Worm (Caenorhabditis elegans): ENCODE data around the gene rpn-12.
A peak's percentile ranks its signal among the peaks of the same experiment; 100 is the strongest.

The rpn-12 gene

DNA sequence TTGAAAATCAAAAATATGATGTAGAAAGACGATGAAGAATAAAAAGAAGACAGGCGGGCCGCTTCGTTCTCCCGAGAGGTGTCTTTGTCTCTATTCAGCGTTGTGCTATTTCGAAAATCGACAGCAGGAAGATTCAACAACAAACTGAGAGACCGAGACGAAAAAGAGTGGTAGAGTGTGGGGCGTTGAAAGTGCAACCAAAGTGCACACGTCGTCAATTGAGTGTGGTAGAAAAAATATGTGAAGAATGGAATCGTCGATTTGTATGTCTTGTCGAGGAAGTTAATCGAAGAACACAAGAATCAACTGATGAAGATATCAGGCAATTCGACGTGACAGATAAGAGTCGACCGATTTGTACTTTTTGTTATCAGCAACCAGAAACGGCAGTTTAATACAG is 33.8 kb upstream of the rpn-12 start:
- peak; percentile 95 for TF ChIP-seq elt-2 (tag; optimal IDR thresholded peaks at IDR 0.05)
- TF ChIP-seq nfya-1 (tag; optimal IDR thresholded peaks at IDR 0.05; ENCODE audit: insufficient read depth) = peak; percentile 78
- TF ChIP-seq pha-4 (tag; optimal IDR thresholded peaks at IDR 0.05) = peak; percentile 79
- TF ChIP-seq skn-1 (tag; optimal IDR thresholded peaks at IDR 0.05) = peak; percentile 8
- no peak for TF ChIP-seq nhr-12 (tag; optimal IDR thresholded peaks at IDR 0.05)
- TF ChIP-seq daf-12 (tag; optimal IDR thresholded peaks at IDR 0.05) = peak; percentile 69
- peak; percentile 88 for TF ChIP-seq nhr-76 (tag; optimal IDR thresholded peaks at IDR 0.05)
- peak in 1 of 3 experiments; percentile 30 for TF ChIP-seq elt-3 (tag; optimal IDR thresholded peaks at IDR 0.05)
- TF ChIP-seq nhr-25 (tag; optimal IDR thresholded peaks at IDR 0.05) = peak; percentile 90
- TF ChIP-seq nhr-67 (tag; optimal IDR thresholded peaks at IDR 0.05) = no peak
- peak; percentile 89 for TF ChIP-seq nhr-43 (tag; optimal IDR thresholded peaks at IDR 0.05; ENCODE audit: poor library complexity, severe bottlenecking)
- peak; percentile 22 for TF ChIP-seq egl-27 (tag; optimal IDR thresholded peaks at IDR 0.05)
- TF ChIP-seq fos-1 (tag; optimal IDR thresholded peaks at IDR 0.05) = no peak
- no peak for TF ChIP-seq nhr-11 (tag; optimal IDR thresholded peaks at IDR 0.05)
- no peak for TF ChIP-seq ceh-28 (tag; optimal IDR thresholded peaks at IDR 0.05)
- TF ChIP-seq ama-1 (optimal IDR thresholded peaks at IDR 0.05) = peak; percentile 62
- TF ChIP-seq mdl-1 (tag; optimal IDR thresholded peaks at IDR 0.05) = peak; percentile 53
- TF ChIP-seq snpc-4 (tag; optimal IDR thresholded peaks at IDR 0.05) = peak; percentile 3
- no peak for TF ChIP-seq unc-39 (tag; optimal IDR thresholded peaks at IDR 0.05)
- peak; percentile 0 for TF ChIP-seq R02D3.7 (tag; optimal IDR thresholded peaks at IDR 0.05)
- peak; percentile 83 for TF ChIP-seq unc-62 (GFP tag; optimal IDR thresholded peaks at IDR 0.05)
- TF ChIP-seq egl-5 (tag; optimal IDR thresholded peaks at IDR 0.05) = no peak
- TF ChIP-seq nhr-23 (tag; optimal IDR thresholded peaks at IDR 0.05) = peak; percentile 72
- peak; percentile 58 for TF ChIP-seq jun-1 (tag; optimal IDR thresholded peaks at IDR 0.05)
- peak; percentile 40 for TF ChIP-seq hmg-11 (tag; optimal IDR thresholded peaks at IDR 0.05)
- TF ChIP-seq pqm-1 (tag; optimal IDR thresholded peaks at IDR 0.05) = peak; percentile 91
- no peak for TF ChIP-seq lin-15B (tag; optimal IDR thresholded peaks at IDR 0.05)
- peak; percentile 58 for TF ChIP-seq lin-39 (tag; optimal IDR thresholded peaks at IDR 0.05)
- no peak for TF ChIP-seq ceh-9 (tag; optimal IDR thresholded peaks at IDR 0.05)

DNA sequence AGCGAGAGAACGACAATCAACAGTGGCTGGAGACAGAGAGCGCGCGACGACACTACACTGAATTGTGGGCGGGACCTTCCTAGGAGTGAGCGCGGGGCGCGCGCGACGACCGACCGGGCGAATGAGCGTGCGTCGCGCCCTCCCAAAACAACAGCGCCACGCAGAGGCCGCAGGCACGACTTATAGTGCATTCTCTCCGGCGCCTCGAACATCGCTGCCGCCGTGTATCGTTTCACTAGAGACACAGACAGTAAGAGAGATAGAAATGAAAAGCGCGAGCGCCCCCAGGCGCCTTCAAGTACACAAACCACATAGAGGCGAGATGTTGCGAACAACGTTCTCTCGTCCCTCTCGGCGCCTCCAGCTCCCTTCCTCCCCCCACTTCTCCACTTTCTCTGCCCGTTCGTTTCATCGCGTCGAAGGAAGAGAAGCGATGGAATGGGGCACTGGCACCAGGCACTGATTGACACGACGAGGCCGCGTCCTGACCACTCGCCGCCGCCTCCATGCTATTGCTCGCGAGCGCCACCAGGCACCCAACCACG is 33.0 kb upstream of the rpn-12 start:
- TF ChIP-seq nhr-23 (tag; optimal IDR thresholded peaks at IDR 0.05) (peak; percentile 83), ceh-16 (tag; optimal IDR thresholded peaks at IDR 0.05) (no peak), ceh-82 (tag; optimal IDR thresholded peaks at IDR 0.05) (peak; percentile 55), fkh-10 (GFP tag; optimal IDR thresholded peaks at IDR 0.05) (no peak), unc-62 (GFP tag; optimal IDR thresholded peaks at IDR 0.05) (peak; percentile 68), nhr-25 (tag; optimal IDR thresholded peaks at IDR 0.05) (peak; percentile 81), ztf-4 (tag; optimal IDR thresholded peaks at IDR 0.05) (peak; percentile 5), zag-1 (tag; optimal IDR thresholded peaks at IDR 0.05) (peak; percentile 54), lin-39 (tag; optimal IDR thresholded peaks at IDR 0.05) (peak; percentile 4), snpc-4 (tag; optimal IDR thresholded peaks at IDR 0.05) (peak; percentile 80), jun-1 (tag; optimal IDR thresholded peaks at IDR 0.05) (peak; percentile 75), elt-3 (tag; optimal IDR thresholded peaks at IDR 0.05) (peak in 1 of 3 experiments; percentile 42), nhr-77 (tag; optimal IDR thresholded peaks at IDR 0.05) (peak; percentile 5), ceh-9 (tag; optimal IDR thresholded peaks at IDR 0.05) (no peak), egl-5 (tag; optimal IDR thresholded peaks at IDR 0.05) (peak; percentile 51), pqm-1 (tag; optimal IDR thresholded peaks at IDR 0.05) (peak; percentile 47), lsy-12 (tag; optimal IDR thresholded peaks at IDR 0.05) (peak; percentile 54), nhr-28 (tag; optimal IDR thresholded peaks at IDR 0.05) (no peak), ceh-28 (tag; optimal IDR thresholded peaks at IDR 0.05) (peak; percentile 78), nhr-11 (tag; optimal IDR thresholded peaks at IDR 0.05) (peak; percentile 18), R02D3.7 (tag; optimal IDR thresholded peaks at IDR 0.05) (peak; percentile 41), aly-2 (tag; optimal IDR thresholded peaks at IDR 0.05) (no peak), fkh-2 (tag; optimal IDR thresholded peaks at IDR 0.05) (no peak), fos-1 (tag; optimal IDR thresholded peaks at IDR 0.05) (no peak), nfya-1 (tag; optimal IDR thresholded peaks at IDR 0.05; ENCODE audit: insufficient read depth) (peak; percentile 95), hmg-11 (tag; optimal IDR thresholded peaks at IDR 0.05) (peak; percentile 87), ZK546.5 (tag; optimal IDR thresholded peaks at IDR 0.05) (no peak), nhr-76 (tag; optimal IDR thresholded peaks at IDR 0.05) (no peak), tbx-2 (tag; optimal IDR thresholded peaks at IDR 0.05) (peak; percentile 77), egl-27 (tag; optimal IDR thresholded peaks at IDR 0.05) (peak; percentile 69), nhr-43 (tag; optimal IDR thresholded peaks at IDR 0.05; ENCODE audit: poor library complexity, severe bottlenecking) (peak; percentile 88), lin-15B (tag; optimal IDR thresholded peaks at IDR 0.05) (peak; percentile 45), elt-2 (tag; optimal IDR thresholded peaks at IDR 0.05) (peak; percentile 81), pha-4 (tag; optimal IDR thresholded peaks at IDR 0.05) (peak; percentile 85), skn-1 (tag; optimal IDR thresholded peaks at IDR 0.05) (peak; percentile 15), ztf-11 (tag; optimal IDR thresholded peaks at IDR 0.05) (no peak), unc-39 (tag; optimal IDR thresholded peaks at IDR 0.05) (no peak), daf-12 (tag; optimal IDR thresholded peaks at IDR 0.05) (peak; percentile 76), mml-1 (tag; optimal IDR thresholded peaks at IDR 0.05) (no peak), mdl-1 (tag; optimal IDR thresholded peaks at IDR 0.05) (peak; percentile 41), nhr-12 (tag; optimal IDR thresholded peaks at IDR 0.05) (no peak)
